Fruit fly (Drosophila melanogaster) whole organism, adult: Measurements from ENCODE around the gene CG15743.
A peak's percentile ranks its signal among the peaks of the same experiment; 100 is the strongest.

Experiments used
- CG11617 ChIP-seq: fragments of 200-800 bp; sonication (Bioruptor generic); optimal IDR thresholded peaks from 2 replicates; lab custom pipeline; 2017; ENCODE audit warnings: mild to moderate bottlenecking, missing biosample characterization, missing genetic modification reagents, missing genetic modification characterization
- CG12768 ChIP-seq: fragments of 200-800 bp; sonication (Bioruptor generic); optimal IDR thresholded peaks from 2 replicates; lab custom pipeline; 2017; ENCODE audit warnings: missing biosample characterization, missing genetic modification characterization, mild to moderate bottlenecking, moderate library complexity, missing genetic modification reagents
- CG1620 ChIP-seq: fragments of 200-800 bp; sonication (Bioruptor generic); optimal IDR thresholded peaks from 2 replicates; lab custom pipeline; 2016; ENCODE audit warnings: missing biosample characterization, missing genetic modification characterization
- Clk ChIP-seq: fragments of 200-800 bp; sonication (Bioruptor generic); optimal IDR thresholded peaks from 2 replicates; lab custom pipeline; 2017; ENCODE audit warnings: missing biosample characterization, missing genetic modification characterization
- ovo ChIP-seq: fragments of 200-800 bp; sonication (Bioruptor generic); optimal IDR thresholded peaks from 2 replicates; lab custom pipeline; 2016; ENCODE audit warnings: missing biosample characterization, missing genetic modification characterization
- toe ChIP-seq: fragments of 200-800 bp; sonication (Bioruptor generic); optimal IDR thresholded peaks from 2 replicates; lab custom pipeline; 2016; ENCODE audit warnings: missing biosample characterization, missing genetic modification characterization

- peak; percentile 43 for TF ChIP-seq CG11617 (GFP tag; lab: Kevin White, UChicago)
- TF ChIP-seq CG12768 (GFP tag; lab: Kevin White, UChicago): no peak
- peak; percentile 3 for TF ChIP-seq CG1620 (GFP tag; lab: Kevin White, UChicago)
- TF ChIP-seq Clk (GFP tag; lab: Kevin White, UChicago): no peak
- TF ChIP-seq toe: no peak
- TF ChIP-seq ovo: no peak
Measured at dm6 chrX:13275139-13275538, 10.4 kb upstream of the CG15743 start.
